Worm (Caenorhabditis elegans): ENCODE results near the gene flp-14.

DNA sequence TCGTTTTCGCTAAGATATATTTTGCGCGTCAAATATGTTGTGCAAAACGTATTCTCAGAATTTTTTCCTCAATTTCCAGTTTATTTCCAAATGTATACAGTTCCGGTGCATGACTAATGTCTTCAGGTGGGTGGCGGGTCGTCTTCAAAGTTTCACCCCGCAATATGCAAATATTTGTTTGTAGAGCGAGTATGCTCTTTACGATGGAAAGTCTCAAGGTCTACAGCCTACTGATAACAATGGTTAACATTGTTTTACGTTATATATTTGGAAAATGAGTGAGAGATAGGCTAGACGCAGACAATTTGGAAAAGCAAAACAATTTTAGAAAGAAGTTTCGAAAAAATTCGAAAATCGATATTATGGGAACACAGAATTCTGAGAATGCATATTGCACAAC lies 7.5 kb downstream of the flp-14 start:
- no peak for TF ChIP-seq ceh-9 (tag; optimal IDR thresholded peaks at IDR 0.05)
- TF ChIP-seq egl-5 (tag; optimal IDR thresholded peaks at IDR 0.05) = no peak
- no peak for TF ChIP-seq nhr-12 (tag; optimal IDR thresholded peaks at IDR 0.05)
- TF ChIP-seq aly-2 (tag; optimal IDR thresholded peaks at IDR 0.05) = no peak
- no peak for TF ChIP-seq ama-1 (optimal IDR thresholded peaks at IDR 0.05)
- TF ChIP-seq unc-62 (GFP tag; optimal IDR thresholded peaks at IDR 0.05) = no peak
